Fruit fly (Drosophila melanogaster) S2 (cell line): ENCODE data around the gene Ppm1.

Source experiments
- CG8478 ChIP-seq: fragments of >200 bp; optimal IDR thresholded peaks from 2 replicates; lab custom pipeline; 2018
- CTCF ChIP-seq, 2 experiments: fragments of >200 bp; optimal IDR thresholded peaks; 2 replicates each; lab custom pipeline; 2018

dm6 chr3L:550082-550827 lies 30.9 kb upstream of the Ppm1 start:
- no peak for TF ChIP-seq CG8478
- no peak for TF ChIP-seq CTCF (optimal IDR thresholded peaks at IDR 0.05; lab: Kevin White, UChicago)
